Worm (Caenorhabditis elegans) whole organism, mixed stage, embryonic: ENCODE measurements around the gene srlf-16.

Source experiments
- M03D4.4 ChIP-seq: sonication (generic microtip); optimal IDR thresholded peaks from 2 replicates; lab custom pipeline; 2017; ENCODE audit warnings: mild to moderate bottlenecking, missing genetic modification characterization, missing compliant biosample characterization
- bed-3 ChIP-seq: fragments of 200-800 bp; sonication (Bioruptor generic); optimal IDR thresholded peaks from 3 replicates; lab custom pipeline; 2018; ENCODE audit warnings: mild to moderate bottlenecking, missing genetic modification characterization, moderate library complexity, missing compliant biosample characterization
- blmp-1 ChIP-seq: fragments of 150-350 bp; optimal IDR thresholded peaks from 2 replicates; lab custom pipeline; 2014; ENCODE audit warnings: missing biosample characterization, missing genetic modification characterization
- ceh-39 ChIP-seq: fragments of 150-350 bp; optimal IDR thresholded peaks from 2 replicates; lab custom pipeline; 2014; ENCODE audit warnings: missing biosample characterization, missing genetic modification characterization
- ceh-43 ChIP-seq: fragments of 200-800 bp; sonication (Bioruptor generic); optimal IDR thresholded peaks from 2 replicates; lab custom pipeline; 2018; ENCODE audit warnings: mild to moderate bottlenecking, missing genetic modification characterization, moderate library complexity, missing compliant biosample characterization
- ceh-83 ChIP-seq: fragments of 200-800 bp; sonication (Bioruptor generic); optimal IDR thresholded peaks from 2 replicates; lab custom pipeline; 2018; ENCODE audit warnings: mild to moderate bottlenecking, missing genetic modification characterization, missing compliant biosample characterization
- ces-1 ChIP-seq: fragments of 150-350 bp; optimal IDR thresholded peaks from 2 replicates; lab custom pipeline; 2014; ENCODE audit warnings: missing biosample characterization, missing genetic modification reagents, missing genetic modification characterization
- cnd-1 ChIP-seq: fragments of 200-800 bp; sonication (Bioruptor generic); optimal IDR thresholded peaks from 2 replicates; lab custom pipeline; 2018; ENCODE audit warnings: mild to moderate bottlenecking, missing genetic modification characterization, missing compliant biosample characterization
- drap-1 ChIP-seq: fragments of 200-800 bp; sonication (Bioruptor generic); optimal IDR thresholded peaks from 3 replicates; lab custom pipeline; 2018; ENCODE audit warnings: mild to moderate bottlenecking, missing genetic modification characterization, missing compliant biosample characterization
- elt-1 ChIP-seq: sonication (generic microtip); optimal IDR thresholded peaks from 2 replicates; lab custom pipeline; 2017; ENCODE audit warnings: missing genetic modification characterization, mild to moderate bottlenecking, missing compliant biosample characterization, antibody characterized with exemption, moderate library complexity, borderline replicate concordance; ENCODE audit not compliant: insufficient read depth
- elt-3 ChIP-seq: fragments of 150-350 bp; optimal IDR thresholded peaks from 2 replicates; lab custom pipeline; 2014; ENCODE audit warnings: missing biosample characterization, missing genetic modification characterization
- flh-1 ChIP-seq: fragments of 200-800 bp; sonication (Bioruptor generic); optimal IDR thresholded peaks from 2 replicates; lab custom pipeline; 2018; ENCODE audit warnings: mild to moderate bottlenecking, missing genetic modification characterization, moderate library complexity, missing compliant biosample characterization
- ham-2 ChIP-seq: fragments of 200-800 bp; sonication (Bioruptor generic); optimal IDR thresholded peaks from 2 replicates; lab custom pipeline; 2018; ENCODE audit warnings: mild to moderate bottlenecking, missing genetic modification characterization, missing compliant biosample characterization
- hlh-1 ChIP-seq: fragments of 150-350 bp; optimal IDR thresholded peaks from 2 replicates; lab custom pipeline; 2014; ENCODE audit warnings: missing biosample characterization, missing genetic modification reagents, missing genetic modification characterization
- lin-13 ChIP-seq: fragments of 150-350 bp; optimal IDR thresholded peaks from 2 replicates; lab custom pipeline; 2014; ENCODE audit warnings: missing biosample characterization, missing genetic modification characterization
- lin-32 ChIP-seq: fragments of 200-800 bp; sonication (Bioruptor generic); optimal IDR thresholded peaks from 2 replicates; lab custom pipeline; 2018; ENCODE audit warnings: mild to moderate bottlenecking, missing genetic modification characterization, missing compliant biosample characterization
- lsy-2 ChIP-seq: fragments of 150-350 bp; optimal IDR thresholded peaks from 2 replicates; lab custom pipeline; 2014; ENCODE audit warnings: missing biosample characterization, missing genetic modification characterization
- mab-5 ChIP-seq: fragments of 150-350 bp; optimal IDR thresholded peaks from 2 replicates; lab custom pipeline; 2014; ENCODE audit warnings: missing biosample characterization, missing genetic modification characterization
- mep-1 ChIP-seq: fragments of 150-350 bp; optimal IDR thresholded peaks from 2 replicates; lab custom pipeline; 2017; ENCODE audit warnings: missing biosample characterization, missing genetic modification reagents, missing genetic modification characterization, inconsistent platforms
- mls-2 ChIP-seq: sonication (generic microtip); optimal IDR thresholded peaks from 2 replicates; lab custom pipeline; 2016; ENCODE audit warnings: mild to moderate bottlenecking, missing genetic modification characterization, moderate library complexity, missing compliant biosample characterization
- nhr-12 ChIP-seq: fragments of 150-350 bp; optimal IDR thresholded peaks from 2 replicates; lab custom pipeline; 2014; ENCODE audit warnings: missing biosample characterization, missing genetic modification characterization
- nhr-2 ChIP-seq: fragments of 150-350 bp; optimal IDR thresholded peaks from 2 replicates; lab custom pipeline; 2014; ENCODE audit warnings: missing biosample characterization, missing genetic modification characterization
- nhr-237 ChIP-seq: fragments of 150-350 bp; optimal IDR thresholded peaks from 2 replicates; lab custom pipeline; 2014; ENCODE audit warnings: missing biosample characterization, missing genetic modification characterization
- nhr-28 ChIP-seq: fragments of 150-350 bp; optimal IDR thresholded peaks from 2 replicates; lab custom pipeline; 2014; ENCODE audit warnings: missing biosample characterization, missing genetic modification characterization
- nhr-76 ChIP-seq: sonication (generic microtip); optimal IDR thresholded peaks from 2 replicates; lab custom pipeline; 2017; ENCODE audit warnings: missing biosample characterization, missing genetic modification characterization
- sem-2 ChIP-seq: fragments of 200-800 bp; sonication (Bioruptor generic); optimal IDR thresholded peaks from 2 replicates; lab custom pipeline; 2018; ENCODE audit warnings: mild to moderate bottlenecking, missing genetic modification characterization, missing compliant biosample characterization
- snpc-4 ChIP-seq: fragments of 150-350 bp; optimal IDR thresholded peaks from 2 replicates; lab custom pipeline; 2014; ENCODE audit warnings: missing biosample characterization, missing genetic modification characterization
- sptf-1 ChIP-seq: sonication (generic microtip); optimal IDR thresholded peaks from 2 replicates; lab custom pipeline; 2017; ENCODE audit warnings: mild to moderate bottlenecking, missing genetic modification characterization, moderate library complexity, missing compliant biosample characterization
- tbx-8 ChIP-seq: fragments of 200-800 bp; sonication (Bioruptor generic); optimal IDR thresholded peaks from 2 replicates; lab custom pipeline; 2018; ENCODE audit warnings: mild to moderate bottlenecking, missing genetic modification characterization, moderate library complexity, missing compliant biosample characterization
- unc-120 ChIP-seq: sonication (generic microtip); optimal IDR thresholded peaks from 2 replicates; lab custom pipeline; 2017; ENCODE audit warnings: missing genetic modification characterization, missing compliant biosample characterization; ENCODE audit not compliant: poor library complexity, severe bottlenecking
- unc-39 ChIP-seq: fragments of 150-350 bp; optimal IDR thresholded peaks from 2 replicates; lab custom pipeline; 2014; ENCODE audit warnings: missing biosample characterization, missing genetic modification characterization
- unc-62 ChIP-seq: fragments of 150-350 bp; optimal IDR thresholded peaks from 2 replicates; lab custom pipeline; 2014; ENCODE audit warnings: missing biosample characterization, missing genetic modification reagents, missing genetic modification characterization
- zip-8 ChIP-seq: fragments of 150-350 bp; optimal IDR thresholded peaks from 2 replicates; lab custom pipeline; 2014; ENCODE audit warnings: missing biosample characterization, missing genetic modification characterization
- ztf-11 ChIP-seq: fragments of 150-350 bp; optimal IDR thresholded peaks from 2 replicates; lab custom pipeline; 2014; ENCODE audit warnings: missing biosample characterization, missing genetic modification characterization

srlf-16 gene

ce11 chrV:8114542-8114941 lies 10.0 kb downstream of the srlf-16 start:
- TF ChIP-seq flh-1: no peak
- TF ChIP-seq cnd-1 (tag; lab: Kevin White, UChicago): no peak
- no peak for TF ChIP-seq lin-32
- TF ChIP-seq elt-1 (tag; lab: Kevin White, UChicago): no peak
- no peak for TF ChIP-seq ceh-39 (tag; lab: Kevin White, UChicago)
- TF ChIP-seq sptf-1 (tag; lab: Kevin White, UChicago): no peak
- TF ChIP-seq unc-120: no peak
- no peak for TF ChIP-seq sem-2 (GFP tag; lab: Kevin White, UChicago)
- no peak for TF ChIP-seq tbx-8 (GFP tag; lab: Kevin White, UChicago)

ce11 chrV:8117964-8118363 lies 13.4 kb downstream of the srlf-16 start, which contains the start of gene D1014.7:
D1014.7 (plus strand) TSS chrV:8118264.
- TF ChIP-seq nhr-2 (tag; lab: Kevin White, UChicago) (no peak), lin-13 (tag; lab: Kevin White, UChicago) (no peak), ham-2 (GFP tag; lab: Kevin White, UChicago) (no peak), blmp-1 (tag; lab: Kevin White, UChicago) (no peak), mab-5 (no peak), lsy-2 (tag; lab: Kevin White, UChicago) (no peak), flh-1 (no peak)

ce11 chrV:8120868-8121267 lies 16.3 kb downstream of the srlf-16 start, which contains the start of gene D1014.6:
D1014.6 (plus strand) TSS chrV:8121168.
- TF ChIP-seq M03D4.4 (tag; lab: Kevin White, UChicago): no peak
- no peak for TF ChIP-seq flh-1
- TF ChIP-seq unc-39 (tag; lab: Kevin White, UChicago): no peak
- no peak for TF ChIP-seq nhr-76 (tag; lab: Kevin White, UChicago)
- TF ChIP-seq ceh-83: no peak
- no peak for TF ChIP-seq lin-32
- TF ChIP-seq hlh-1: no peak
- TF ChIP-seq ceh-43 (GFP tag; lab: Kevin White, UChicago): no peak
- no peak for TF ChIP-seq sem-2 (GFP tag; lab: Kevin White, UChicago)
- no peak for TF ChIP-seq mls-2
- TF ChIP-seq drap-1: no peak
- TF ChIP-seq, all 35 proteins: peak for 0

DNA sequence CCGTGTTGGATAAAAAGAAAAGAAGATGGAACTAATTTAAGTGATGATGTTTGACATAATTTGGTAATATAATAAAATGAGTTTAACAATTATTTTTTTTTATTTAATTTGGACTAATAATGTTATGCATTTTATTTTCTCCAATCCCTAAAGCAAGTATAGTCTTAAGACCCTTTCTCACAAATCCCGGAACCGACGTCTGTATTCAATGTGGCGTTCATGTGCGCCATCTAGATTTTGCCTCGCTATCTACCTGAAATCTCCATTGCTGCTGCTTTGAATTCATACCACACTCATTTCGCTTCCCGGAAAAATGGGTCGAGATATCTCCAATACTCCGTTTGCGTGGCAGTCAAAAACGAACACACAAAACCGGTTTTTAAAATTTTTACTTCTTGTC lies 18.8 kb downstream of the srlf-16 start, which contains the start of gene D1014.5:
Gene D1014.5 (plus strand): TSS at position 301 of the 400 bp plus-strand sequence.
- TF ChIP-seq ceh-83 (no peak), snpc-4 (tag; lab: Kevin White, UChicago) (no peak), sptf-1 (tag; lab: Kevin White, UChicago) (no peak), mep-1 (tag; lab: Kevin White, UChicago) (no peak), sem-2 (GFP tag; lab: Kevin White, UChicago) (no peak), drap-1 (no peak), flh-1 (no peak), zip-8 (tag; lab: Kevin White, UChicago) (no peak), unc-62 (GFP tag; lab: Kevin White, UChicago) (no peak), nhr-28 (tag; lab: Kevin White, UChicago) (no peak), ces-1 (GFP tag; lab: Kevin White, UChicago) (no peak), ztf-11 (tag; lab: Kevin White, UChicago) (no peak), nhr-12 (tag; lab: Kevin White, UChicago) (no peak), ceh-39 (tag; lab: Kevin White, UChicago) (no peak), mls-2 (no peak), bed-3 (no peak), M03D4.4 (tag; lab: Kevin White, UChicago) (no peak), mab-5 (no peak)

ce11 chrV:8129252-8129651 lies 24.7 kb downstream of the srlf-16 start, which contains the start of gene spr-1:
spr-1 (minus strand) TSS chrV:8129352.
- TF ChIP-seq ham-2 (GFP tag; lab: Kevin White, UChicago): no peak
- no peak for TF ChIP-seq mab-5
- TF ChIP-seq elt-3 (tag; lab: Kevin White, UChicago): no peak
- no peak for TF ChIP-seq cnd-1 (tag; lab: Kevin White, UChicago)
- TF ChIP-seq sem-2 (GFP tag; lab: Kevin White, UChicago): no peak
- TF ChIP-seq sptf-1 (tag; lab: Kevin White, UChicago): no peak
- no peak for TF ChIP-seq drap-1
- no peak for TF ChIP-seq nhr-28 (tag; lab: Kevin White, UChicago)
- no peak for TF ChIP-seq ces-1 (GFP tag; lab: Kevin White, UChicago)
- TF ChIP-seq mls-2: no peak
- no peak for TF ChIP-seq ztf-11 (tag; lab: Kevin White, UChicago)
- no peak for TF ChIP-seq nhr-237 (tag; lab: Kevin White, UChicago)
- TF ChIP-seq unc-120: no peak
- no peak for TF ChIP-seq nhr-2 (tag; lab: Kevin White, UChicago)
- no peak for TF ChIP-seq ceh-39 (tag; lab: Kevin White, UChicago)
- TF ChIP-seq elt-1 (tag; lab: Kevin White, UChicago): no peak
- TF ChIP-seq bed-3: no peak
- TF ChIP-seq blmp-1 (tag; lab: Kevin White, UChicago): no peak
- TF ChIP-seq lsy-2 (tag; lab: Kevin White, UChicago): no peak
- TF ChIP-seq, all 35 proteins: peak for 0
